Fruit fly (Drosophila melanogaster) whole organism, embryonic: ENCODE data around the gene ND-39.

Source experiments
- Abd-B ChIP-seq: fragments of 200-800 bp; sonication (Bioruptor generic); optimal IDR thresholded peaks from 2 replicates; lab custom pipeline; 2018; ENCODE audit warnings: missing biosample characterization, mild to moderate bottlenecking, missing genetic modification characterization, moderate library complexity
- Adf1 ChIP-seq: fragments of 200-800 bp; sonication (Bioruptor generic); IDR thresholded peaks from 2 replicates; pipeline ENCODE4 v1.3.6; 2022; ENCODE audit warnings: missing biosample characterization, missing genetic modification characterization
- Atf6 ChIP-seq: fragments of 200-800 bp; sonication (Bioruptor generic); IDR thresholded peaks from 2 replicates; pipeline ENCODE4 v1.3.6; 2022; ENCODE audit warnings: missing biosample characterization, missing genetic modification characterization
- Bdp1 ChIP-seq: fragments of 200-800 bp; sonication (Bioruptor generic); optimal IDR thresholded peaks from 3 replicates; lab custom pipeline; 2016; ENCODE audit warnings: missing biosample characterization, missing genetic modification characterization
- CG10209 ChIP-seq: fragments of 200-800 bp; sonication (Bioruptor generic); optimal IDR thresholded peaks from 3 replicates; lab custom pipeline; 2017; ENCODE audit warnings: missing biosample characterization, mild to moderate bottlenecking, missing genetic modification characterization, missing genetic modification reagents
- CG11085 ChIP-seq: fragments of 200-800 bp; sonication (Bioruptor generic); IDR thresholded peaks from 2 replicates; pipeline ENCODE4 v1.3.6; 2022; ENCODE audit warnings: missing biosample characterization, missing genetic modification characterization
- CG11398 ChIP-seq: fragments of 200-800 bp; sonication (Bioruptor generic); optimal IDR thresholded peaks from 2 replicates; lab custom pipeline; 2016; ENCODE audit warnings: missing biosample characterization, missing genetic modification characterization
- CG11723 ChIP-seq: fragments of 200-800 bp; sonication (Bioruptor generic); optimal IDR thresholded peaks from 2 replicates; lab custom pipeline; 2017; ENCODE audit warnings: missing biosample characterization, mild to moderate bottlenecking, missing genetic modification characterization
- CG12659 ChIP-seq: fragments of 200-800 bp; sonication (Bioruptor generic); optimal IDR thresholded peaks from 3 replicates; lab custom pipeline; 2017; ENCODE audit warnings: mild to moderate bottlenecking, missing biosample characterization, missing genetic modification reagents, missing genetic modification characterization
- CG14014 ChIP-seq: fragments of 200-800 bp; sonication (Bioruptor generic); IDR thresholded peaks from 2 replicates; pipeline ENCODE4 v1.3.6; 2022; ENCODE audit warnings: missing biosample characterization, missing genetic modification characterization
- CG1529 ChIP-seq: fragments of 200-800 bp; sonication (Bioruptor generic); optimal IDR thresholded peaks from 3 replicates; lab custom pipeline; 2018; ENCODE audit warnings: missing biosample characterization, missing genetic modification characterization
- CG16815 ChIP-seq: fragments of 200-800 bp; sonication (Bioruptor generic); optimal IDR thresholded peaks from 3 replicates; lab custom pipeline; 2017; ENCODE audit warnings: missing biosample characterization, mild to moderate bottlenecking, missing genetic modification characterization
- CG17829 ChIP-seq: fragments of 200-800 bp; optimal IDR thresholded peaks from 2 replicates; lab custom pipeline; 2019; ENCODE audit warnings: missing biosample characterization, mild to moderate bottlenecking, missing genetic modification characterization, moderate library complexity
- CG17912 ChIP-seq: fragments of 200-800 bp; sonication (Bioruptor generic); optimal IDR thresholded peaks from 2 replicates; lab custom pipeline; 2018; ENCODE audit warnings: missing biosample characterization, mild to moderate bottlenecking, missing genetic modification characterization
- CG18262 ChIP-seq: fragments of 200-800 bp; optimal IDR thresholded peaks from 3 replicates; lab custom pipeline; 2019; ENCODE audit warnings: missing biosample characterization, mild to moderate bottlenecking, missing genetic modification characterization, moderate library complexity
- CG3163 ChIP-seq: fragments of 200-800 bp; sonication (Bioruptor generic); optimal IDR thresholded peaks from 3 replicates; lab custom pipeline; 2016; ENCODE audit warnings: missing biosample characterization, missing genetic modification characterization
- CG34422 ChIP-seq: fragments of 200-800 bp; sonication (Bioruptor generic); IDR thresholded peaks from 3 replicates; pipeline ENCODE4 v1.3.6; 2022; ENCODE audit warnings: missing biosample characterization, missing genetic modification characterization
- CG4360 ChIP-seq: fragments of 200-800 bp; sonication (Bioruptor generic); IDR thresholded peaks from 2 replicates; pipeline ENCODE4 v1.3.6; 2022; ENCODE audit warnings: missing biosample characterization, missing genetic modification characterization
- CG7839 ChIP-seq: fragments of 200-800 bp; sonication (Bioruptor generic); optimal IDR thresholded peaks from 3 replicates; lab custom pipeline; 2018; ENCODE audit warnings: missing biosample characterization, mild to moderate bottlenecking, missing genetic modification characterization, moderate library complexity
- CG7963 ChIP-seq: fragments of 200-800 bp; sonication (Bioruptor generic); IDR thresholded peaks from 3 replicates; pipeline ENCODE4 v1.3.6; 2022; ENCODE audit warnings: missing biosample characterization, missing genetic modification characterization; ENCODE audit not compliant: partially characterized antibody
- CG8281 ChIP-seq: fragments of 200-800 bp; sonication (Bioruptor generic); optimal IDR thresholded peaks from 2 replicates; lab custom pipeline; 2018; ENCODE audit warnings: missing biosample characterization, mild to moderate bottlenecking, missing genetic modification characterization, moderate library complexity
- CG8388 ChIP-seq: fragments of 200-800 bp; sonication (Bioruptor generic); optimal IDR thresholded peaks from 2 replicates; lab custom pipeline; 2019; ENCODE audit warnings: missing biosample characterization, mild to moderate bottlenecking, missing genetic modification characterization, moderate library complexity
- CG9817 ChIP-seq: fragments of 200-800 bp; sonication (Bioruptor generic); optimal IDR thresholded peaks from 2 replicates; lab custom pipeline; 2018; ENCODE audit warnings: missing biosample characterization, mild to moderate bottlenecking, missing genetic modification characterization, moderate library complexity
- CG9932 ChIP-seq: fragments of 200-800 bp; sonication (Bioruptor generic); IDR thresholded peaks from 2 replicates; pipeline ENCODE4 v1.3.6; 2022; ENCODE audit warnings: missing biosample characterization, missing genetic modification characterization
- CHES-1-like ChIP-seq: fragments of 200-800 bp; sonication (Bioruptor generic); optimal IDR thresholded peaks from 2 replicates; lab custom pipeline; 2016; ENCODE audit warnings: missing biosample characterization, missing genetic modification characterization
- Doc3 ChIP-seq: fragments of 200-800 bp; sonication (Bioruptor generic); IDR thresholded peaks from 3 replicates; pipeline ENCODE4 v1.3.6; 2022; ENCODE audit warnings: missing biosample characterization, missing genetic modification characterization; ENCODE audit not compliant: partially characterized antibody
- H15 ChIP-seq: fragments of 200-800 bp; sonication (Bioruptor generic); IDR thresholded peaks from 3 replicates; pipeline ENCODE4 v1.3.6; 2022; ENCODE audit warnings: missing biosample characterization, missing genetic modification characterization
- Hr39 ChIP-seq: fragments of >200 bp; optimal IDR thresholded peaks from 2 replicates; lab custom pipeline; 2017
- Lhr ChIP-seq: fragments of 200-800 bp; sonication (Bioruptor generic); optimal IDR thresholded peaks from 3 replicates; lab custom pipeline; 2017; ENCODE audit warnings: mild to moderate bottlenecking, missing biosample characterization, missing genetic modification reagents, missing genetic modification characterization
- Lim3 ChIP-seq: fragments of 200-800 bp; sonication (Bioruptor generic); IDR thresholded peaks from 2 replicates; pipeline ENCODE4 v1.3.6; 2022; ENCODE audit warnings: missing biosample characterization, missing genetic modification characterization
- Myb ChIP-seq: fragments of 200-800 bp; sonication (Bioruptor generic); optimal IDR thresholded peaks from 2 replicates; lab custom pipeline; 2016; ENCODE audit warnings: missing biosample characterization, missing genetic modification characterization
- Oli ChIP-seq: fragments of 200-800 bp; sonication (Bioruptor generic); optimal IDR thresholded peaks from 2 replicates; lab custom pipeline; 2018; ENCODE audit warnings: missing biosample characterization, mild to moderate bottlenecking, missing genetic modification characterization, moderate library complexity
- Pdp1 ChIP-seq, 2 experiments: fragments of 200-800 bp; sonication (Bioruptor generic); optimal IDR thresholded peaks; 3 replicates each; lab custom pipeline; 2016; ENCODE audit warnings: missing biosample characterization in 2 of 2, missing genetic modification characterization in 2 of 2, mild to moderate bottlenecking in 1 of 2, moderate library complexity in 1 of 2
- Usf ChIP-seq: fragments of 200-800 bp; sonication (Bioruptor generic); optimal IDR thresholded peaks from 2 replicates; lab custom pipeline; 2017; ENCODE audit warnings: missing genotype, missing biosample characterization, missing genetic modification characterization
- abd-A ChIP-seq: fragments of 200-800 bp; sonication (Bioruptor generic); optimal IDR thresholded peaks from 3 replicates; lab custom pipeline; 2019; ENCODE audit warnings: missing biosample characterization, mild to moderate bottlenecking, missing genetic modification characterization, moderate library complexity
- ash1 ChIP-seq: fragments of 200-800 bp; sonication (Bioruptor generic); optimal IDR thresholded peaks from 2 replicates; lab custom pipeline; 2018; ENCODE audit warnings: missing biosample characterization, mild to moderate bottlenecking, missing genetic modification characterization
- chinmo ChIP-seq: fragments of 200-800 bp; sonication (Bioruptor generic); IDR thresholded peaks from 4 replicates; pipeline ENCODE4 v1.3.6; 2022; ENCODE audit warnings: missing biosample characterization, missing genetic modification characterization; ENCODE audit not compliant: partially characterized antibody
- dm ChIP-seq: fragments of 200-800 bp; sonication (Bioruptor generic); optimal IDR thresholded peaks from 3 replicates; lab custom pipeline; 2016; ENCODE audit warnings: missing biosample characterization, missing genetic modification characterization
- h ChIP-seq: fragments of >200 bp; optimal IDR thresholded peaks from 2 replicates; lab custom pipeline; 2017
- jumu ChIP-seq: fragments of 200-800 bp; sonication (Bioruptor generic); optimal IDR thresholded peaks from 3 replicates; lab custom pipeline; 2016; ENCODE audit warnings: missing biosample characterization, missing genetic modification characterization
- lmd ChIP-seq: fragments of 200-800 bp; sonication (Bioruptor generic); IDR thresholded peaks from 2 replicates; pipeline ENCODE4 v1.3.6; 2022; ENCODE audit warnings: missing biosample characterization, missing genetic modification characterization
- mld ChIP-seq: fragments of 200-800 bp; sonication (Bioruptor generic); IDR thresholded peaks from 3 replicates; pipeline ENCODE4 v1.3.6; 2022; ENCODE audit warnings: missing biosample characterization, missing genetic modification characterization; ENCODE audit not compliant: partially characterized antibody
- org-1 ChIP-seq: fragments of 200-800 bp; sonication (Bioruptor generic); optimal IDR thresholded peaks from 2 replicates; lab custom pipeline; 2017; ENCODE audit warnings: missing biosample characterization, missing genetic modification characterization
- ro ChIP-seq: fragments of 200-800 bp; sonication (Bioruptor generic); IDR thresholded peaks from 2 replicates; pipeline ENCODE4 v1.3.6; 2022; ENCODE audit warnings: missing biosample characterization, missing genetic modification characterization
- scrt ChIP-seq: fragments of 200-800 bp; sonication (Bioruptor generic); optimal IDR thresholded peaks from 2 replicates; lab custom pipeline; 2018; ENCODE audit warnings: missing biosample characterization, mild to moderate bottlenecking, missing genetic modification characterization, moderate library complexity
- sens ChIP-seq: fragments of 200-800 bp; sonication (Bioruptor generic); peaks from one replicate; lab custom pipeline; 2016; ENCODE audit warnings: missing biosample characterization, missing genetic modification characterization
- slp2 ChIP-seq: fragments of 200-800 bp; sonication (Bioruptor generic); optimal IDR thresholded peaks from 2 replicates; lab custom pipeline; 2016; ENCODE audit warnings: missing biosample characterization, missing genetic modification characterization

Gene ND-39

dm6 chr3L:20448773-20449172 is 43.1 kb upstream of the ND-39 start:
- TF ChIP-seq Bdp1 (GFP tag; lab: Kevin White, UChicago), result no peak
- TF ChIP-seq scrt (GFP tag; lab: Kevin White, UChicago), result no peak
- peak; percentile 22 for TF ChIP-seq sens (GFP tag; lab: Kevin White, UChicago)
- TF ChIP-seq chinmo (GFP tag; lab: Robert Waterston, UW), result 0 out of 4 replicates have a peak, but pooled peaks have one; percentile 30
- no peak for TF ChIP-seq CG11398 (GFP tag; lab: Kevin White, UChicago)
- peak in 1 of 2 experiments; percentile 56 for TF ChIP-seq Pdp1 (GFP tag; optimal IDR thresholded peaks at IDR 0.05; lab: Kevin White, UChicago)
- TF ChIP-seq CG4360 (GFP tag; lab: Robert Waterston, UW), result peak; percentile 58; the same call in 1 of the 2 replicates

- peak; percentile 39; the same call in 1 of the 3 replicates for TF ChIP-seq H15 (GFP tag; lab: Robert Waterston, UW)
- TF ChIP-seq lmd (GFP tag; lab: Robert Waterston, UW), result peak; percentile 75
- TF ChIP-seq CG7839 (tag; lab: Kevin White, UChicago), result peak; percentile 58
- no peak for TF ChIP-seq ro (GFP tag; lab: Robert Waterston, UW)
- peak; percentile 87 for TF ChIP-seq dm (GFP tag; lab: Kevin White, UChicago)
- TF ChIP-seq CG16815, result peak; percentile 37
- peak; percentile 74 for TF ChIP-seq CG10209
- TF ChIP-seq ash1 (GFP tag; lab: Kevin White, UChicago), result no peak
- TF ChIP-seq CG3163 (GFP tag; lab: Kevin White, UChicago), result no peak
- no peak for TF ChIP-seq Atf6 (GFP tag; lab: Robert Waterston, UW)
- peak; percentile 89 for TF ChIP-seq CG17829 (tag; lab: Kevin White, UChicago)
- TF ChIP-seq CG8388 (GFP tag; lab: Kevin White, UChicago), result peak; percentile 74
- TF ChIP-seq CHES-1-like, result peak; percentile 28
- TF ChIP-seq Myb (GFP tag; lab: Kevin White, UChicago), result peak; percentile 25
- TF ChIP-seq Abd-B, result peak; percentile 91
- TF ChIP-seq CG8281 (tag; lab: Kevin White, UChicago), result peak; percentile 17
- no peak for TF ChIP-seq CG14014 (GFP tag; lab: Robert Waterston, UW)
- TF ChIP-seq CG7963, result peak; percentile 59; the same call in 2 of the 3 replicates
- no peak for TF ChIP-seq Lhr
- TF ChIP-seq org-1 (GFP tag; lab: Kevin White, UChicago), result no peak
- TF ChIP-seq CG1529 (GFP tag; lab: Kevin White, UChicago), result no peak
- 0 out of 2 replicates have a peak, but pooled peaks have one; percentile 45 for TF ChIP-seq CG11085
- peak; percentile 56 for TF ChIP-seq Oli
- TF ChIP-seq CG34422 (GFP tag; lab: Robert Waterston, UW), result peak; percentile 57
- TF ChIP-seq Usf (GFP tag; lab: Kevin White, UChicago), result peak; percentile 55
- TF ChIP-seq mld (GFP tag; lab: Robert Waterston, UW), result no peak
- no peak for TF ChIP-seq jumu (GFP tag; lab: Kevin White, UChicago)
- no peak for TF ChIP-seq CG11723
- TF ChIP-seq CG12659 (GFP tag; lab: Kevin White, UChicago), result peak; percentile 77
- TF ChIP-seq h (lab: Kevin White, UChicago), result no peak
- no peak for TF ChIP-seq Hr39 (lab: Kevin White, UChicago)
- no peak for TF ChIP-seq CG17912 (GFP tag; lab: Kevin White, UChicago)
- peak; percentile 79 for TF ChIP-seq CG9817 (tag; lab: Kevin White, UChicago)
- no peak for TF ChIP-seq slp2 (GFP tag; lab: Kevin White, UChicago)
- TF ChIP-seq Doc3 (GFP tag; lab: Robert Waterston, UW), result peak; percentile 77
- TF ChIP-seq Lim3 (GFP tag; lab: Robert Waterston, UW), result no peak
- peak; percentile 71 for TF ChIP-seq CG9932
- TF ChIP-seq Adf1 (GFP tag; lab: Robert Waterston, UW), result no peak
- TF ChIP-seq abd-A, result no peak
- TF ChIP-seq sens (GFP tag; lab: Kevin White, UChicago), result peak; percentile 81
- TF ChIP-seq CG18262, result peak; percentile 87
Observed at dm6 chr3L:20452813-20453682, 38.8 kb upstream of the ND-39 start, which contains the start of gene CG5199. TSS of gene CG5199 (minus strand) at chr3L:20452864.
